Fruit fly (Drosophila melanogaster) whole organism, prepupa: ENCODE results near the gene CG12640.

ENCODE experiments used
- CG8119 ChIP-seq: fragments of 200-800 bp; sonication (Bioruptor generic); IDR thresholded peaks from 3 replicates; pipeline ENCODE4 v1.3.6; 2022; ENCODE audit warnings: missing biosample characterization, missing genetic modification characterization
- CG9139 ChIP-seq: fragments of 200-800 bp; sonication (Bioruptor generic); optimal IDR thresholded peaks from 3 replicates; lab custom pipeline; 2017; ENCODE audit warnings: missing biosample characterization, mild to moderate bottlenecking, missing genetic modification characterization
- Eip93F ChIP-seq: fragments of 200-800 bp; sonication (Bioruptor generic); optimal IDR thresholded peaks from 2 replicates; lab custom pipeline; 2016; ENCODE audit warnings: missing biosample characterization, mild to moderate bottlenecking, missing genetic modification characterization
- Ets96B ChIP-seq: fragments of 200-800 bp; optimal IDR thresholded peaks from 2 replicates; lab custom pipeline; 2019; ENCODE audit warnings: missing biosample characterization, mild to moderate bottlenecking, missing genetic modification characterization, moderate library complexity
- Hr38 ChIP-seq: sonication (Bioruptor generic); optimal IDR thresholded peaks from 2 replicates; lab custom pipeline; 2016; ENCODE audit warnings: missing biosample characterization, missing genetic modification characterization
- Hr4 ChIP-seq: fragments of 200-800 bp; sonication (Bioruptor generic); optimal IDR thresholded peaks from 3 replicates; lab custom pipeline; 2016; ENCODE audit warnings: missing biosample characterization, missing genetic modification characterization
- acj6 ChIP-seq: fragments of 200-800 bp; sonication (Bioruptor generic); optimal IDR thresholded peaks from 3 replicates; lab custom pipeline; 2016; ENCODE audit warnings: missing biosample characterization, missing genetic modification characterization
- cyc ChIP-seq: fragments of 200-800 bp; sonication (Bioruptor generic); optimal IDR thresholded peaks from 3 replicates; lab custom pipeline; 2016; ENCODE audit warnings: missing biosample characterization, missing genetic modification characterization
- fd59A ChIP-seq: fragments of 200-800 bp; sonication (Bioruptor generic); optimal IDR thresholded peaks from 2 replicates; lab custom pipeline; 2017; ENCODE audit warnings: missing biosample characterization, mild to moderate bottlenecking, missing genetic modification characterization, missing genetic modification reagents
- lz ChIP-seq: fragments of 200-800 bp; sonication (Bioruptor generic); optimal IDR thresholded peaks from 3 replicates; lab custom pipeline; 2016; ENCODE audit warnings: missing biosample characterization, missing genetic modification characterization

dm6 chrX:10417129-10417528 is 15.5 kb downstream of the CG12640 start, which contains the start of gene RabX2:
- no peak for TF ChIP-seq CG8119 (GFP tag; lab: Robert Waterston, UW)
- TF ChIP-seq fd59A (GFP tag; lab: Kevin White, UChicago): no peak
- no peak for TF ChIP-seq acj6 (GFP tag; lab: Kevin White, UChicago)
- no peak for TF ChIP-seq Eip93F (GFP tag; lab: Kevin White, UChicago)
- no peak for TF ChIP-seq CG9139 (GFP tag; lab: Kevin White, UChicago)
- TF ChIP-seq cyc (GFP tag; lab: Kevin White, UChicago): no peak
- no peak for TF ChIP-seq Ets96B (tag; lab: Kevin White, UChicago)
- TF ChIP-seq Hr4: no peak
- no peak for TF ChIP-seq lz (GFP tag; lab: Kevin White, UChicago)
- TF ChIP-seq Hr38: no peak
